Worm (Caenorhabditis elegans): ENCODE results near the gene twk-8.

twk-8 gene

DNA sequence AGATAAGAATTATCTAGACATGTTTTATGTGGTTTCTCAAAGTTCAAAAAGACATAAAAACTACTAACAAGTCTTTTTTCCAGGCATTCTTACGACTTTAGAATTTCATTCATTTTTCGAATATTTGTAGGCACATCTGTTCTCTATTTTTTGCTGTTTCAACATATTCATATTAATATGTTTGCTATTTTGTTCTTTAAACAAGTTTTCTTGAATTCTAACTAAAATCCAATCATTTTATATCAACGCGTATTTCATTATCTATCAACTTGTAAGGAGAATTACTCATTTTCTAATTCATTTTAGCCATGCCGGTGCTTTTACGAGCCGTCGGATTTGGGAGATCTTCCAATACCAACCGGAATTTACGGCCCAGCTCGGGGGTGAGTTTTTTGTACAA lies at the start of gene twk-8:
twk-8 (plus strand) TSS at position 301 of the 400 bp plus-strand sequence.
- TF ChIP-seq nhr-25 (tag; optimal IDR thresholded peaks at IDR 0.05) (no peak), lin-15B (tag; optimal IDR thresholded peaks at IDR 0.05) (no peak), egl-27 (tag; optimal IDR thresholded peaks at IDR 0.05) (no peak), ceh-82 (tag; optimal IDR thresholded peaks at IDR 0.05) (no peak), elt-1 (tag; optimal IDR thresholded peaks at IDR 0.05) (no peak), elt-2 (tag; optimal IDR thresholded peaks at IDR 0.05) (no peak)

DNA sequence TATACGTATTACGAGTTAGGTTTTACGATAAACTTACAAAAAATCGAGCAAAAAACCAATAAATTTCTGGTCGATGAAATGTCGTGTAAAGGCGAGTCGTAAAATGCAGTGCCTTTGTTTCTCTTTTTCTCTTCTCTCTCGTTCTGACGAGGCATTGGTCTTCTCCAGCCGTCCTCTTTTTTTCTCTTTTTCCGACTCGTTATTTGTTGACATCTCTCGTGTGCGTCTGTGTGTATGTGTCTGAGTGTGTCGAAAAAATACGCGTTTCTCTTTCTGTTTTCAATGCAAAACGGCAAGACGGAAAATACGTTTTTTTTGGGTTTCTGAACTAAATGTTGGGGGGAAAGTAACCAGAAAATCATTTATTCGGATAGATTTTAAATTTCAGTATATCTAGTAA lies 49.6 kb upstream of the twk-8 start, which contains the start of gene C53D6.6:
C53D6.6 (minus strand) TSS at position 118 of the 400 bp plus-strand sequence.
- TF ChIP-seq nfya-1 (tag; optimal IDR thresholded peaks at IDR 0.05; ENCODE audit: insufficient read depth) (peak; percentile 50), pha-4 (tag; optimal IDR thresholded peaks at IDR 0.05) (peak; percentile 90), jun-1 (tag; optimal IDR thresholded peaks at IDR 0.05) (no peak)

DNA sequence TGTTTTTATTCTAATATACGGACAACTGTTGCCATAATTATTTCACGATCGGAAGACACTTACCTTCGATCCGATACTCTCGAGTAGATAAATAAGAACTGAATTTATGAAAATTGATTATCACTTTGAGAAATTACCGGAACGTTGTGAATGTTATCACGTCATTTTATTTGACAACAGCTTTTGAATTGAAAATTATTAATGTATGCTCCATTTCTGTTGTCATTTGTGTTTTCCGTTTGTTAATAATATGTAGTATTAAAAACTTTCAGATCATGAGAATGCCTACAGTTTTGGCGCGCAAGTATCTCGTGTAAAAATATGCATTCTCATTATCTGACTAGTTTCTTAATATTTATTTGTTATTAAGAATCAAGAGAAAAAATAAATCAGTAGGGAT lies 47.8 kb upstream of the twk-8 start, which contains the start of gene C53D6.10:
C53D6.10 (minus strand) TSS at position 101 of the 400 bp plus-strand sequence.
- no peak for TF ChIP-seq fos-1 (tag; optimal IDR thresholded peaks at IDR 0.05)
- no peak for TF ChIP-seq zag-1 (tag; optimal IDR thresholded peaks at IDR 0.05)
- no peak for TF ChIP-seq fkh-10 (GFP tag; optimal IDR thresholded peaks at IDR 0.05)
- TF ChIP-seq elt-1 (tag; optimal IDR thresholded peaks at IDR 0.05): no peak
- TF ChIP-seq ceh-28 (tag; optimal IDR thresholded peaks at IDR 0.05): no peak
- no peak for TF ChIP-seq sea-2 (GFP tag; optimal IDR thresholded peaks at IDR 0.05)
- no peak for TF ChIP-seq ztf-11 (tag; optimal IDR thresholded peaks at IDR 0.05)
- TF ChIP-seq mdl-1 (tag; optimal IDR thresholded peaks at IDR 0.05): no peak
- no peak for TF ChIP-seq pqm-1 (tag; optimal IDR thresholded peaks at IDR 0.05)
- no peak for TF ChIP-seq jun-1 (tag; optimal IDR thresholded peaks at IDR 0.05)
- TF ChIP-seq egl-27 (tag; optimal IDR thresholded peaks at IDR 0.05): no peak
- no peak for TF ChIP-seq lsy-12 (tag; optimal IDR thresholded peaks at IDR 0.05)
- no peak for TF ChIP-seq unc-39 (tag; optimal IDR thresholded peaks at IDR 0.05)
- TF ChIP-seq ceh-82 (tag; optimal IDR thresholded peaks at IDR 0.05): no peak
- TF ChIP-seq nhr-25 (tag; optimal IDR thresholded peaks at IDR 0.05): no peak

DNA sequence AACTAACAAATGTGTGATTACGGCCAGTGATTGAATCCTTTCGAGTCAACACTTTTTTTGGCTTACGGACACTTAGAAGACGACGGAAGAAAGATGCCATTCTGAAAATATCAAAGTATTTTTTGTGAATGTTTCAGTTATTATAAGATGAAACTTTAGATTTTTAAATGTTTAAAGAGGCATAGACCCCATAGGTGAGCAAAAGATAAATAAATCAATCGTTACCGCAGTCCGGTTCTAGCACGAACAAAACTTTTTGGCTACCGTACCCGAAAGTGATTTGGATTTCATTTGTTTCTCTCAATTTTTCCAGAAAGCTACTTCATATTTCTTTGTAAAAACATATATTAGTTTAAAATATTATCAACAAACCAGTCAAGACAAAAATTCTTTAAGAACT lies 45.1 kb upstream of the twk-8 start, which contains the start of gene C53D6.7:
C53D6.7 (minus strand) TSS at position 101 of the 400 bp plus-strand sequence.
- TF ChIP-seq jun-1 (tag; optimal IDR thresholded peaks at IDR 0.05) (no peak), fkh-2 (tag; optimal IDR thresholded peaks at IDR 0.05) (no peak), nhr-43 (tag; optimal IDR thresholded peaks at IDR 0.05; ENCODE audit: poor library complexity, severe bottlenecking) (no peak), zag-1 (tag; optimal IDR thresholded peaks at IDR 0.05) (no peak), nhr-11 (tag; optimal IDR thresholded peaks at IDR 0.05) (no peak), ceh-9 (tag; optimal IDR thresholded peaks at IDR 0.05) (no peak), nhr-28 (tag; optimal IDR thresholded peaks at IDR 0.05) (no peak), pha-4 (tag; optimal IDR thresholded peaks at IDR 0.05) (no peak), nhr-76 (tag; optimal IDR thresholded peaks at IDR 0.05) (no peak)

DNA sequence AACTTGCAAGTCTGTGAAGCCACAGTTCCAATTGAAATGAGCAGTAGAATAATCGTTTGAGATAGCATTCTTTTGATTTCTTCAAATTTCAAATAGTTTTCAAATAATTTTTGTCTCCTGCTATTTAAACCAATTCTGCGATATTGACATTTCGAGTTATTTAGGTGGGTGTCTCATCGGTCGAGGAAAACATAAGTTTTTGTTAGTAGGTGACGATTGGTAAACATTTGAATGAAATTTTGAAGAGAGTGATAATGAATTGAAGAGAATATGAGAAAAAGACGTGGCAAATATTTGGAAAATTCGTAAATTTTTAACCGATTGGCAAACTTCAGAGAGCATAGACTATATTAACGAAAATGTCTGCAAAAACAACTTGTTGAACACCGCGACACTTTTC lies 41.8 kb upstream of the twk-8 start, which contains the start of gene Y73F4A.3:
Y73F4A.3 (minus strand) TSS at position 101 of the 400 bp plus-strand sequence.
- peak; percentile 62 for TF ChIP-seq pha-4 (tag; optimal IDR thresholded peaks at IDR 0.05)
- TF ChIP-seq lin-15B (tag; optimal IDR thresholded peaks at IDR 0.05): no peak
- no peak for TF ChIP-seq ceh-82 (tag; optimal IDR thresholded peaks at IDR 0.05)
- TF ChIP-seq unc-62 (GFP tag; optimal IDR thresholded peaks at IDR 0.05): no peak
- no peak for TF ChIP-seq jun-1 (tag; optimal IDR thresholded peaks at IDR 0.05)
- TF ChIP-seq lsy-12 (tag; optimal IDR thresholded peaks at IDR 0.05): no peak
- no peak for TF ChIP-seq egl-27 (tag; optimal IDR thresholded peaks at IDR 0.05)

DNA sequence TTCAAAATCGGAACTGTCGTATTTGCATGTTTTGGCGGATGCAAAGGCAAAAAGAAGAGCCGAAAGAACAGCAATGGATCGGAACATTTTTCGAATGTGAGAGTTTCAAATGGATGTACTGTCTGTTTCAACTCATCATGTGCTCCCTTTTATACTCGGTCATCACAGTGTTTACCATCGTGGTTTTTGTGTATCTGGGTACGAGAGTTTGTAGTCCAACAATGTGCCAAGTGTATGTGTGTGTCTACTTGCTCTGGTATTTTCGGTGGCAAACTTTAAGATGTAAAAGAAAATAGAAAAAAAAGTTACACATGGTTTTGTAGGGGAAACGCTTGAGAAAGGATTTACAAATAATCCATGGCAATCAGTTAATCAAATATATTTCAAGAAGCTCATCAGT lies 38.9 kb upstream of the twk-8 start, which contains the start of gene Y73F4A.2:
Y73F4A.2 (minus strand) TSS at position 124 of the 400 bp plus-strand sequence.
- TF ChIP-seq ceh-16 (tag; optimal IDR thresholded peaks at IDR 0.05): no peak
- TF ChIP-seq pha-4 (tag; optimal IDR thresholded peaks at IDR 0.05): peak; percentile 86

DNA sequence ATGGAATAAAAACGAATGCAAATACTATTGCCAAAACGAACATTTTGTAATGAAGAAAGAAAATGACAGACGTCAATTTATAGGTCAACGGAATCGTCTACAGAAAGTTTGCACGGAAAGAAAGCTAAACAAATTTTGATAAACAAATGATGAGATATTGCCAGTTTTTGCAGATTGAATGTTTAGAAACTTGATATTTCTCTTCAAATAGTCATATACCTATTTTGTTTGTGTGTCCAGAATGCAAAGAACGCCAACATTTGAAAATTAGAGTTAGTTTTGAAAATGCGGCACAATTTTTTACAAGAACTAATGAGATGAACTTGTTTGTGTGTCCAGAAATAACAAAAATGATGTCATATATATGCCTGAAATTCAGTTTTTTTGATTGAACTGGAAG lies 36.9 kb upstream of the twk-8 start, which contains the start of gene Y73F4A.1:
Y73F4A.1 (minus strand) TSS at position 101 of the 400 bp plus-strand sequence.
- no peak for TF ChIP-seq nhr-76 (tag; optimal IDR thresholded peaks at IDR 0.05)
- TF ChIP-seq fkh-10 (GFP tag; optimal IDR thresholded peaks at IDR 0.05): no peak
- no peak for TF ChIP-seq aly-2 (tag; optimal IDR thresholded peaks at IDR 0.05)
- TF ChIP-seq hmg-11 (tag; optimal IDR thresholded peaks at IDR 0.05): no peak
- TF ChIP-seq sea-2 (GFP tag; optimal IDR thresholded peaks at IDR 0.05): no peak
- TF ChIP-seq nhr-12 (tag; optimal IDR thresholded peaks at IDR 0.05): no peak
- no peak for TF ChIP-seq egl-5 (tag; optimal IDR thresholded peaks at IDR 0.05)
- no peak for TF ChIP-seq R02D3.7 (tag; optimal IDR thresholded peaks at IDR 0.05)
- TF ChIP-seq ama-1 (optimal IDR thresholded peaks at IDR 0.05): no peak
- no peak for TF ChIP-seq nfya-1 (tag; optimal IDR thresholded peaks at IDR 0.05; ENCODE audit: insufficient read depth)
- no peak for TF ChIP-seq ceh-9 (tag; optimal IDR thresholded peaks at IDR 0.05)
- no peak for TF ChIP-seq pqm-1 (tag; optimal IDR thresholded peaks at IDR 0.05)
- no peak for TF ChIP-seq elt-3 (tag; optimal IDR thresholded peaks at IDR 0.05)
- TF ChIP-seq ceh-28 (tag; optimal IDR thresholded peaks at IDR 0.05): no peak
- no peak for TF ChIP-seq mdl-1 (tag; optimal IDR thresholded peaks at IDR 0.05)
- TF ChIP-seq nhr-11 (tag; optimal IDR thresholded peaks at IDR 0.05): no peak
- no peak for TF ChIP-seq nhr-43 (tag; optimal IDR thresholded peaks at IDR 0.05; ENCODE audit: poor library complexity, severe bottlenecking)
- TF ChIP-seq ztf-4 (tag; optimal IDR thresholded peaks at IDR 0.05): no peak
